Worm (Caenorhabditis elegans) whole organism, early embryonic: ENCODE data around the gene atf-7.

ENCODE experiments used
- B0310.2 ChIP-seq: sonication (generic microtip); optimal IDR thresholded peaks from 2 replicates; lab custom pipeline; 2016; ENCODE audit warnings: mild to moderate bottlenecking, missing genetic modification characterization, missing compliant biosample characterization
- F13C5.2 ChIP-seq: sonication (generic microtip); optimal IDR thresholded peaks from 2 replicates; lab custom pipeline; 2017; ENCODE audit warnings: mild to moderate bottlenecking, missing genetic modification characterization, inconsistent platforms, missing compliant biosample characterization
- aly-1 ChIP-seq: sonication (generic microtip); optimal IDR thresholded peaks from 2 replicates; lab custom pipeline; 2016; ENCODE audit warnings: missing genetic modification characterization, missing compliant biosample characterization
- ama-1 ChIP-seq: fragments of 150-350 bp; optimal IDR thresholded peaks from 2 replicates; lab custom pipeline; 2014
- ceh-13 ChIP-seq: fragments of 200-800 bp; sonication (Bioruptor generic); optimal IDR thresholded peaks from 2 replicates; lab custom pipeline; 2018; ENCODE audit warnings: mild to moderate bottlenecking, missing genetic modification characterization, missing compliant biosample characterization
- ceh-36 ChIP-seq: sonication (generic microtip); optimal IDR thresholded peaks from 2 replicates; lab custom pipeline; 2016; ENCODE audit warnings: missing genetic modification characterization, inconsistent platforms, missing compliant biosample characterization
- ets-7 ChIP-seq: sonication (generic microtip); optimal IDR thresholded peaks from 2 replicates; lab custom pipeline; 2016; ENCODE audit warnings: missing genotype, missing genetic modification characterization, missing compliant biosample characterization
- flt-1 ChIP-seq: fragments of 200-800 bp; sonication (Bioruptor generic); IDR thresholded peaks from 2 replicates; pipeline ENCODE4 v1.3.6; 2022; ENCODE audit warnings: missing genetic modification characterization, missing compliant biosample characterization
- hmbx-1 ChIP-seq: sonication (generic microtip); optimal IDR thresholded peaks from 2 replicates; lab custom pipeline; 2016; ENCODE audit warnings: mild to moderate bottlenecking, missing genetic modification characterization, missing compliant biosample characterization
- hmg-4 ChIP-seq: fragments of 200-800 bp; sonication (Bioruptor generic); optimal IDR thresholded peaks from 2 replicates; lab custom pipeline; 2018; ENCODE audit warnings: mild to moderate bottlenecking, missing genetic modification characterization, missing compliant biosample characterization
- hnd-1 ChIP-seq: sonication (generic microtip); optimal IDR thresholded peaks from 2 replicates; lab custom pipeline; 2016; ENCODE audit warnings: missing genetic modification characterization, missing compliant biosample characterization
- pes-1 ChIP-seq: fragments of 200-800 bp; sonication (Bioruptor generic); IDR thresholded peaks from 2 replicates; pipeline ENCODE4 v1.3.6; 2022; ENCODE audit warnings: missing genetic modification reagents, missing genetic modification characterization, missing compliant biosample characterization
- scrt-1 ChIP-seq: fragments of 200-800 bp; sonication (Bioruptor generic); IDR thresholded peaks from 2 replicates; pipeline ENCODE4 v1.3.6; 2022; ENCODE audit warnings: missing genetic modification characterization, missing compliant biosample characterization
- sea-1 ChIP-seq: fragments of 200-800 bp; sonication (Bioruptor generic); conservative IDR thresholded peaks from 2 replicates; pipeline ENCODE4 v1.3.6; 2022; ENCODE audit warnings: missing genetic modification characterization, missing compliant biosample characterization
- tbx-11 ChIP-seq: fragments of 200-800 bp; sonication (Bioruptor generic); IDR thresholded peaks from 2 replicates; pipeline ENCODE4 v1.3.6; 2022; ENCODE audit warnings: missing genetic modification characterization, missing compliant biosample characterization
- tbx-37 ChIP-seq: fragments of 200-800 bp; sonication (Bioruptor generic); conservative IDR thresholded peaks from 2 replicates; pipeline ENCODE4 v1.3.6; 2022; ENCODE audit warnings: missing genetic modification reagents, missing genetic modification characterization, missing compliant biosample characterization
- tra-4 ChIP-seq: sonication (generic microtip); optimal IDR thresholded peaks from 2 replicates; lab custom pipeline; 2017; ENCODE audit warnings: missing genetic modification characterization, missing compliant biosample characterization

The atf-7 gene

DNA sequence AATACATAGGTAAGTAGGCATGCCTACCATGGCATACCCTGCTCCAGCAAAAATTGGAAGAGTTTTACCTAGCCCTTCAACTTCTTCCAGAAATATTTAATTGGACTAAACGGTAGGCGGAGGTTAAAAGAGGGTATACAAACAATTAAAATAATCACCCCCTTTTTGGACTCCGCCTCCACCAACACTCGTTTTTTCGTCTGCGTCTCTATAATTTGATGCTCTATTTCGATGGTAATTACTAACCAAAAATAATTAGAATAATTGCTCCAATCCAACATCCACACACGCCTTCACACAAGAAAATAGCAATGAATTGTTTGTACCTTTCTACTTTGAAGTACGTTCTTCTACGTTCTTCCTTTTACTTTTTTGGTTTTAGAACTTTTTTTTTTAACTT is 46.1 kb downstream of the atf-7 start:
- TF ChIP-seq pes-1 (GFP tag; lab: Robert Waterston, UW) (no peak), ama-1 (lab: Kevin White, UChicago) (no peak), hmbx-1 (tag; lab: Kevin White, UChicago) (no peak), scrt-1 (GFP tag; lab: Robert Waterston, UW) (no peak), flt-1 (GFP tag; lab: Robert Waterston, UW) (no peak), tbx-11 (no peak), B0310.2 (tag; lab: Kevin White, UChicago) (no peak)

DNA sequence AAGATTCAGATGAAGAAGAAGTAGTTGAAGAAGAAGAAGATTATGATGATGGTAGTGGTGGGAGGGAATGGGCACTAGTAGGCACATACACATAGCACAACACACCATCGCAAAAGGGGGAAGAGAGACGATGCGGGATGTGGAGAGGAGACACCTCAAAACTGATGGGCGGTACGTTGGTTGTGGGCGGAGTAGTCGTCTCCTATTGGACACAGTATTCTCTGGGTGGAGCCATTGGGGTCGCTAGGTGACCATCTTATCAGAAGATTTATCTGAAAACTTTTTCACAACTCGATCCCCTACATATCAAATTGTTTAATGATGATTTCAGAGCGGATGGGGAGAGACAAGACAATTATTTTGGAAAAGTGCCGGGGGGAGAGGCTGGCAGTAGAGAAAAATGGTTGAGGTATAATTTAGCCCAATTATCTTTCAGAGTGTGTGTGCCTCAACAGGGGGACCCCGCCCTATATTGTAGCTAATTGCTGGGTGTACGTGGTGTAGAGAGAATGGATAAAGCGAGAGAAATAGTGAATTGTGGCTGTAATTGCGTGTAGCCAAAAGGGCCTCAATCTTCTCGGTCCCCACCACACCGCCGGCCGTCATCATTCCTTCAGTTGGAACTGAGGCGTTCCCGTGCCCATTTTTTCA is 47.9 kb downstream of the atf-7 start:
- TF ChIP-seq F13C5.2 (tag; lab: Kevin White, UChicago) (peak; percentile 15), tra-4 (no peak), hmg-4 (GFP tag; lab: Kevin White, UChicago) (peak; percentile 27), tbx-37 (GFP tag; lab: Robert Waterston, UW) (no peak), pes-1 (GFP tag; lab: Robert Waterston, UW) (no peak), ama-1 (lab: Kevin White, UChicago) (no peak), hnd-1 (tag; lab: Kevin White, UChicago) (no peak), sea-1 (GFP tag; lab: Robert Waterston, UW) (no peak), scrt-1 (GFP tag; lab: Robert Waterston, UW) (no peak), ets-7 (tag; lab: Kevin White, UChicago) (no peak), tbx-11 (no peak), hmbx-1 (tag; lab: Kevin White, UChicago) (no peak), aly-1 (tag; lab: Kevin White, UChicago) (no peak), ceh-36 (tag; lab: Kevin White, UChicago) (no peak)

DNA sequence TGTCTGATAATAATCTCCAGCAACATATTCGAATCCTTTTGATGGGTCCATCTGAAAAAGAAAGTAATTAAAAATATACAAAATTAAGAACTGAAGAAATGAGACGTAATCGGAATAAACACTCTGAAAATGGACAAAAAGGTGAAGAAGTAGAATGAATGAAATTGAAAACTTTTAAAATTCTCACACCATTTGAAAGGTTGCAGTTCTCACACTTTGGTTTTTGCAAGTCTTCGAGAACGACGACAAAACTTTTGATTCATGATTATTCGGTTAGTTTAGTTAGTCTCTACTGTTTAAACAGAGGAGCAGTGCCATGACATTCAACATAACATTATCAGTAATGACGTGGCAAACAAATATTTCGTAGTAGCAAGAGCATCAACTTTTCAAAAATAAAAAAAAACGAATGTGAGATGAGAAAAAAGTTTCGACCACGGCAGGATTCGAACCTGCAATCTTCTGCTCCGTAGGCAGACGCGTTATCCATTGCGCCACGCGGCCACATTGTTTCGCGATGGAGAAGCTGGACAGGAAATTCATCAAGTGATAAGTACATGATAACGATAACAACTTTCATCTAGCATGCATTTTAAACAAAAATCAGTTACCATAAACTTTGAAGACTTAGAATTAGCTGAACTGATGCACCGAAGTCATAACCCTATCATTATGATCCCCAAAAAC is 48.8 kb downstream of the atf-7 start, which contains the start of gene ceh-43:
Gene ceh-43, minus strand, starts transcription at position 51 of the 687 bp plus-strand sequence.
- TF ChIP-seq scrt-1 (GFP tag; lab: Robert Waterston, UW) (no peak), F13C5.2 (tag; lab: Kevin White, UChicago) (no peak), ceh-13 (no peak), aly-1 (tag; lab: Kevin White, UChicago) (no peak), tbx-37 (GFP tag; lab: Robert Waterston, UW) (no peak), flt-1 (GFP tag; lab: Robert Waterston, UW) (no peak), ceh-36 (tag; lab: Kevin White, UChicago) (no peak), hmg-4 (GFP tag; lab: Kevin White, UChicago) (no peak), hmbx-1 (tag; lab: Kevin White, UChicago) (no peak), ets-7 (tag; lab: Kevin White, UChicago) (no peak), tra-4 (no peak), pes-1 (GFP tag; lab: Robert Waterston, UW) (no peak), hnd-1 (tag; lab: Kevin White, UChicago) (no peak), sea-1 (GFP tag; lab: Robert Waterston, UW) (no peak), tbx-11 (no peak), ama-1 (lab: Kevin White, UChicago) (no peak), B0310.2 (tag; lab: Kevin White, UChicago) (no peak)

DNA sequence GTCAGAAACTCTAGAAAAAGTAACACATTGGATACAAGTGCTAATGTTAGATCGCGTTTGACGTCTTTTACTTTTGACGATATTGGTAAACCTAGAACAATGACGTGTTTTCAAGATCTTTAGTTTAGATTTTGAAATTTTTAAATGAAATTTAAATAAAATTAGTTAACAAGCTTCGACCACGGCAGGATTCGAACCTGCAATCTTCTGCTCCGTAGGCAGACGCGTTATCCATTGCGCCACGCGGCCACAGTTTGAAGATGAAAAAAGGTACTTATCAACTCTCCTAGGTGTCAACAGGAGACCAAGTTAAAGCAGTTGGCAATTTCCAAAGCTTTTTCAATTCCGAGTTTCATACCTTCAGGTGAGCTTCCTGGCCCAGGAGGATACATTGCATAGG is 49.5 kb downstream of the atf-7 start:
- no peak for TF ChIP-seq scrt-1 (GFP tag; lab: Robert Waterston, UW)
- TF ChIP-seq flt-1 (GFP tag; lab: Robert Waterston, UW), result no peak
- TF ChIP-seq hmg-4 (GFP tag; lab: Kevin White, UChicago), result no peak
- TF ChIP-seq tra-4, result no peak

DNA sequence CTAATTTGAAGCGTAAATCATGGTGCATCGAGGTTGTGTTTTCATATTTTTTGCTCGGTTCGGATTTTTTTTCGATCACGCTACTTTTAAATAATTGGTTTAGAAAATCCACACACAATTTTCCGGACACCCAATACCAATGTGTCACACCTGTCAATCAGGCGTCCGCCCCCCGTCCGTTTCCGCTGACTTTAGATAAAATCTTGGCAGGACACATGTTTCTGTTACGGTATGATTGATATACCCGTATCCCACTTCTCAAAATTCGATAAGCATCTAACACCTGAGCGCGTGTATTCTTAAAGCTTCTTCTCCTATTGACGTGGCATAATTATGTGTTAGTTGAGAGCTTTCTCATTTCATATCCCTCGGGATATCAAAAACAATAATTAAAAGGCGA is 50.8 kb downstream of the atf-7 start:
- no peak for TF ChIP-seq ets-7 (tag; lab: Kevin White, UChicago)
- no peak for TF ChIP-seq hmg-4 (GFP tag; lab: Kevin White, UChicago)
- no peak for TF ChIP-seq ama-1 (lab: Kevin White, UChicago)
- no peak for TF ChIP-seq F13C5.2 (tag; lab: Kevin White, UChicago)
- TF ChIP-seq pes-1 (GFP tag; lab: Robert Waterston, UW), result no peak
- no peak for TF ChIP-seq hmbx-1 (tag; lab: Kevin White, UChicago)
- TF ChIP-seq ceh-13, result no peak

DNA sequence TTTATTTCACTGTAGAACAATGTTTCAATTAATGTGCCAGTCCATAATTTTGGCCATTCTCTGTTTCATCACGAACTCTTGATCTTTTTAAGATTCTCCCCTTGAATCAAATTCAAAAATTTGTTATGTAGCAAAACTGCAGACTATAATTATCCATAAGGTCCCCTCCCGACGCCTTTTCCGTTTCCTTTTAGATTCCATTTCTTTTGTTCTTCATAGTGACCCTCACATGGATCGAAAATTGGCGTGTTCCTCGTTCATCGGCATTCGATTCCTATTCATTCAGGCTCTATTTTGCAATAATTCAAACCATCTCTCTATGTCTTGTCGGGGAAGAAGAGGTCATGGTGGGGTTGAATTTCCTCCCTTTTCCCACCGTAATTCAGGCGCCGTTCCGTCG is 54.4 kb downstream of the atf-7 start:
- no peak for TF ChIP-seq tbx-37 (GFP tag; lab: Robert Waterston, UW)
- no peak for TF ChIP-seq tra-4
- no peak for TF ChIP-seq B0310.2 (tag; lab: Kevin White, UChicago)

DNA sequence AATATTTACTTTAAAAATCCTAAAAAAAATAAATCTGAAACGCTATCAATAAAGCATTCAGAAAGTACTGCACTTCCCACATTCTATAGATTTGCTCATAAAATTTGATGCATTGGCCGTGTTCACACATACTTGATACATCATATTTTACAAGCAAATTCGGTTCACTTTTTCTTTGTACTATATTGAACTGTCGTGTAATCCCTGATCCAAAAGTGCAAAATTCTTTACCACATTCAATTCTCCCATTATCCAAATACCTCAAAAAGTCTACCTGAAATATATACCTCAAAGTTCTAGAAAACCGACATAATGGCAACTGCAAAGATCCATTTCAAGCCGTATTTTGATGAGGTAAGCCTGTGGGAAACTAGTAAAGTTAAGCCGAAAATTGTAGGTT is 57.1 kb downstream of the atf-7 start, which contains the start of gene nex-3:
Gene nex-3, plus strand, starts transcription at position 301 of the 400 bp plus-strand sequence.
- no peak for TF ChIP-seq ceh-36 (tag; lab: Kevin White, UChicago)
- no peak for TF ChIP-seq pes-1 (GFP tag; lab: Robert Waterston, UW)
- no peak for TF ChIP-seq tbx-37 (GFP tag; lab: Robert Waterston, UW)
- no peak for TF ChIP-seq ets-7 (tag; lab: Kevin White, UChicago)
- TF ChIP-seq B0310.2 (tag; lab: Kevin White, UChicago), result no peak
- TF ChIP-seq hmg-4 (GFP tag; lab: Kevin White, UChicago), result no peak
- TF ChIP-seq sea-1 (GFP tag; lab: Robert Waterston, UW), result no peak
- TF ChIP-seq hmbx-1 (tag; lab: Kevin White, UChicago), result no peak
- TF ChIP-seq tra-4, result no peak
- no peak for TF ChIP-seq ceh-13
- no peak for TF ChIP-seq tbx-11
- TF ChIP-seq scrt-1 (GFP tag; lab: Robert Waterston, UW), result no peak
- no peak for TF ChIP-seq hnd-1 (tag; lab: Kevin White, UChicago)
- no peak for TF ChIP-seq aly-1 (tag; lab: Kevin White, UChicago)
- no peak for TF ChIP-seq ama-1 (lab: Kevin White, UChicago)
- TF ChIP-seq F13C5.2 (tag; lab: Kevin White, UChicago), result no peak
- TF ChIP-seq flt-1 (GFP tag; lab: Robert Waterston, UW), result no peak
